Fruit fly (Drosophila melanogaster): ENCODE results near the gene CG11158.

CG11158 gene

dm6 chrX:13699666-13700065 lies 16.9 kb downstream of the CG11158 start:
- TF ChIP-seq Hr38 (GFP tag; optimal IDR thresholded peaks at IDR 0.05) (no peak), CG11902 (GFP tag; optimal IDR thresholded peaks at IDR 0.05) (no peak), pdm3 (GFP tag; optimal IDR thresholded peaks at IDR 0.05) (no peak), salr (GFP tag; optimal IDR thresholded peaks at IDR 0.05) (no peak), CG9139 (GFP tag; optimal IDR thresholded peaks at IDR 0.05) (no peak), acj6 (GFP tag; optimal IDR thresholded peaks at IDR 0.05) (no peak), CG6276 (GFP tag; optimal IDR thresholded peaks at IDR 0.05) (no peak), CG15336 (GFP tag; IDR thresholded peaks at IDR 0.05) (no peak), Hr39 (GFP tag; optimal IDR thresholded peaks at IDR 0.05) (no peak), Hr4 (GFP tag; optimal IDR thresholded peaks at IDR 0.05) (no peak), CG32006 (GFP tag; optimal IDR thresholded peaks at IDR 0.05) (no peak), CG8632 (GFP tag; optimal IDR thresholded peaks at IDR 0.05) (no peak), Eip93F (GFP tag; optimal IDR thresholded peaks at IDR 0.05) (no peak), OdsH (GFP tag; optimal IDR thresholded peaks at IDR 0.05) (no peak), Eip78C (GFP tag) (no peak), spab (GFP tag; optimal IDR thresholded peaks at IDR 0.05) (no peak), ss (GFP tag; optimal IDR thresholded peaks at IDR 0.05) (no peak), CG6808 (GFP tag; optimal IDR thresholded peaks at IDR 0.05) (no peak)

- TF ChIP-seq CG4318 (GFP tag; optimal IDR thresholded peaks at IDR 0.05) (no peak), Eip78C (GFP tag) (peak; percentile 46), esn (GFP tag; optimal IDR thresholded peaks at IDR 0.05) (peak; percentile 30), Ets96B (tag; optimal IDR thresholded peaks at IDR 0.05) (no peak), net (GFP tag; optimal IDR thresholded peaks at IDR 0.05) (no peak)
These were observed 35.2 kb downstream of the CG11158 start, which contains the start of gene Nadsyn for dm6 chrX:13717982-13718402. TSS of gene Nadsyn (minus strand) at chrX:13718285.

dm6 chrX:13721934-13722333 lies 39.2 kb downstream of the CG11158 start, which contains the start of the genes Mrgn1 and mus101:
TSS of gene Mrgn1 (minus strand) at chrX:13721977.
TSS of gene mus101 (plus strand) at chrX:13722246.
- no peak for TF ChIP-seq CG10669 (GFP tag; optimal IDR thresholded peaks at IDR 0.05)
- TF ChIP-seq CG10631 (GFP tag; optimal IDR thresholded peaks at IDR 0.05): no peak
- no peak for TF ChIP-seq achi (GFP tag; optimal IDR thresholded peaks at IDR 0.05)
- no peak for TF ChIP-seq fkh (GFP tag; optimal IDR thresholded peaks at IDR 0.05)
- TF ChIP-seq CG6163 (GFP tag; IDR thresholded peaks at IDR 0.05): no peak
- no peak for TF ChIP-seq CG8119 (GFP tag; IDR thresholded peaks at IDR 0.05)
- TF ChIP-seq Lpt (GFP tag; optimal IDR thresholded peaks at IDR 0.05): no peak
- TF ChIP-seq CG16779 (tag; optimal IDR thresholded peaks at IDR 0.05): no peak
- no peak for TF ChIP-seq lz (GFP tag; optimal IDR thresholded peaks at IDR 0.05)
- no peak for TF ChIP-seq CG6792 (GFP tag; optimal IDR thresholded peaks at IDR 0.05)
- TF ChIP-seq CG11762 (GFP tag; optimal IDR thresholded peaks at IDR 0.05; ENCODE audit: insufficient read depth): no peak
- TF ChIP-seq Met (GFP tag; optimal IDR thresholded peaks at IDR 0.05): no peak
- no peak for TF ChIP-seq eg (GFP tag; IDR thresholded peaks at IDR 0.05)
- no peak for TF ChIP-seq pdm3 (GFP tag; optimal IDR thresholded peaks at IDR 0.05)
- TF ChIP-seq Blimp-1 (GFP tag; optimal IDR thresholded peaks at IDR 0.05): no peak
